Fruit fly (Drosophila melanogaster) whole organism, embryonic: Measurements from ENCODE around the gene Uck.
A peak's percentile ranks its signal among the peaks of the same experiment; 100 is the strongest.

Source experiments
- CG11695 ChIP-seq: fragments of 200-800 bp; sonication (Bioruptor generic); IDR thresholded peaks from 3 replicates; pipeline ENCODE4 v1.3.6; 2022; ENCODE audit warnings: missing biosample characterization, missing genetic modification characterization
- CG12769 ChIP-seq: fragments of 200-800 bp; sonication (Bioruptor generic); optimal IDR thresholded peaks from 2 replicates; lab custom pipeline; 2019; ENCODE audit warnings: missing biosample characterization, mild to moderate bottlenecking, missing genetic modification characterization, moderate library complexity
- CG13123 ChIP-seq: fragments of 200-800 bp; sonication (Bioruptor generic); optimal IDR thresholded peaks from 2 replicates; lab custom pipeline; 2016; ENCODE audit warnings: missing biosample characterization, missing genetic modification characterization
- CG15479 ChIP-seq: fragments of 200-800 bp; sonication (Bioruptor generic); optimal IDR thresholded peaks from 3 replicates; lab custom pipeline; 2019; ENCODE audit warnings: missing biosample characterization, mild to moderate bottlenecking, missing genetic modification characterization, moderate library complexity
- CG2202 ChIP-seq: fragments of 200-800 bp; sonication (Bioruptor generic); optimal IDR thresholded peaks from 2 replicates; lab custom pipeline; 2018; ENCODE audit warnings: missing biosample characterization, mild to moderate bottlenecking, missing genetic modification characterization
- CG2875 ChIP-seq: fragments of 200-800 bp; sonication (Bioruptor generic); optimal IDR thresholded peaks from 2 replicates; lab custom pipeline; 2017; ENCODE audit warnings: missing biosample characterization, mild to moderate bottlenecking, missing genetic modification characterization, missing genetic modification reagents
- CG34224 ChIP-seq: fragments of 200-800 bp; sonication (Bioruptor generic); IDR thresholded peaks from 3 replicates; pipeline ENCODE4 v1.3.6; 2022; ENCODE audit warnings: missing biosample characterization, missing genetic modification characterization; ENCODE audit not compliant: partially characterized antibody
- CG34376 ChIP-seq: fragments of 200-800 bp; sonication (Bioruptor generic); optimal IDR thresholded peaks from 2 replicates; lab custom pipeline; 2018; ENCODE audit warnings: missing biosample characterization, mild to moderate bottlenecking, missing genetic modification characterization
- CG4820 ChIP-seq: fragments of 200-800 bp; sonication (Bioruptor generic); optimal IDR thresholded peaks from 3 replicates; lab custom pipeline; 2016; ENCODE audit warnings: missing biosample characterization, missing genetic modification characterization
- CG6175 ChIP-seq: fragments of 200-800 bp; sonication (Bioruptor generic); IDR thresholded peaks from 3 replicates; pipeline ENCODE4 v1.3.6; 2022; ENCODE audit warnings: missing biosample characterization, missing genetic modification characterization
- CG6689 ChIP-seq: fragments of 200-800 bp; sonication (Bioruptor generic); IDR thresholded peaks from 2 replicates; pipeline ENCODE4 v1.3.6; 2022; ENCODE audit warnings: missing biosample characterization, missing genetic modification characterization
- CG7928 ChIP-seq: fragments of 200-800 bp; sonication (Bioruptor generic); optimal IDR thresholded peaks from 2 replicates; lab custom pipeline; 2017; ENCODE audit warnings: missing biosample characterization, mild to moderate bottlenecking, missing genetic modification characterization
- Dad ChIP-seq: fragments of 200-800 bp; sonication (Bioruptor generic); optimal IDR thresholded peaks from 3 replicates; lab custom pipeline; 2016; ENCODE audit warnings: missing biosample characterization, missing genetic modification characterization
- Dbx ChIP-seq: fragments of 200-800 bp; sonication (Bioruptor generic); IDR thresholded peaks from 3 replicates; pipeline ENCODE4 v1.3.6; 2022; ENCODE audit warnings: missing biosample characterization, missing genetic modification characterization
- Dip3 ChIP-seq: fragments of 200-800 bp; sonication (Bioruptor generic); optimal IDR thresholded peaks from 3 replicates; lab custom pipeline; 2016; ENCODE audit warnings: missing biosample characterization, missing genetic modification characterization
- E2f2 ChIP-seq: fragments of 200-800 bp; sonication (Bioruptor generic); IDR thresholded peaks from 2 replicates; pipeline ENCODE4 v1.3.6; 2022; ENCODE audit warnings: missing biosample characterization, missing genetic modification characterization
- GATAe ChIP-seq: fragments of 200-800 bp; sonication (Bioruptor generic); conservative IDR thresholded peaks from 2 replicates; pipeline ENCODE4 v1.3.6; 2022; ENCODE audit warnings: missing biosample characterization, missing genetic modification characterization
- HLH3B ChIP-seq: fragments of 200-800 bp; sonication (Bioruptor generic); IDR thresholded peaks from 2 replicates; pipeline ENCODE4 v1.3.6; 2022; ENCODE audit warnings: missing biosample characterization, missing genetic modification characterization
- Hmx ChIP-seq: fragments of 200-800 bp; sonication (Bioruptor generic); optimal IDR thresholded peaks from 2 replicates; lab custom pipeline; 2016; ENCODE audit warnings: missing biosample characterization, missing genetic modification characterization
- Meics ChIP-seq: fragments of 200-800 bp; sonication (Bioruptor generic); optimal IDR thresholded peaks from 2 replicates; lab custom pipeline; 2017; ENCODE audit warnings: missing biosample characterization, mild to moderate bottlenecking, missing genetic modification characterization
- NC2α ChIP-seq: fragments of 200-800 bp; sonication (Bioruptor generic); optimal IDR thresholded peaks from 2 replicates; lab custom pipeline; 2016; ENCODE audit warnings: missing biosample characterization, missing genetic modification characterization
- NC2β ChIP-seq: fragments of 200-800 bp; sonication (Bioruptor generic); optimal IDR thresholded peaks from 2 replicates; lab custom pipeline; 2016; ENCODE audit warnings: missing biosample characterization, missing genetic modification characterization
- NFAT ChIP-seq: fragments of 200-800 bp; sonication (Bioruptor generic); IDR thresholded peaks from 2 replicates; pipeline ENCODE4 v1.3.6; 2022; ENCODE audit warnings: missing biosample characterization, missing genetic modification characterization
- Nf-YB ChIP-seq: fragments of 200-800 bp; sonication (Bioruptor generic); optimal IDR thresholded peaks from 3 replicates; lab custom pipeline; 2019; ENCODE audit warnings: missing biosample characterization, mild to moderate bottlenecking, missing genetic modification characterization, moderate library complexity
- Pdp1 ChIP-seq, 2 experiments: fragments of 200-800 bp; sonication (Bioruptor generic); optimal IDR thresholded peaks; 3 replicates each; lab custom pipeline; 2016; ENCODE audit warnings: missing biosample characterization in 2 of 2, missing genetic modification characterization in 2 of 2, mild to moderate bottlenecking in 1 of 2, moderate library complexity in 1 of 2
- abd-A ChIP-seq: fragments of 200-800 bp; sonication (Bioruptor generic); optimal IDR thresholded peaks from 3 replicates; lab custom pipeline; 2019; ENCODE audit warnings: missing biosample characterization, mild to moderate bottlenecking, missing genetic modification characterization, moderate library complexity
- btn ChIP-seq: fragments of 200-800 bp; sonication (Bioruptor generic); optimal IDR thresholded peaks from 2 replicates; lab custom pipeline; 2016; ENCODE audit warnings: missing biosample characterization, missing genetic modification characterization
- cg ChIP-seq: fragments of 200-800 bp; sonication (Bioruptor generic); optimal IDR thresholded peaks from 3 replicates; lab custom pipeline; 2019; ENCODE audit warnings: missing biosample characterization, mild to moderate bottlenecking, missing genetic modification characterization, moderate library complexity
- chinmo ChIP-seq: fragments of 200-800 bp; sonication (Bioruptor generic); IDR thresholded peaks from 4 replicates; pipeline ENCODE4 v1.3.6; 2022; ENCODE audit warnings: missing biosample characterization, missing genetic modification characterization; ENCODE audit not compliant: partially characterized antibody
- dpn ChIP-seq, 2 experiments: fragments of 200-800 bp; sonication (Bioruptor generic); optimal IDR thresholded peaks; 3 replicates each; lab custom pipeline; 2016; ENCODE audit warnings: missing biosample characterization in 2 of 2, missing genetic modification characterization in 2 of 2
- exex ChIP-seq: fragments of 200-800 bp; sonication (Bioruptor generic); optimal IDR thresholded peaks from 4 replicates; lab custom pipeline; 2018; ENCODE audit warnings: missing biosample characterization, mild to moderate bottlenecking, missing genetic modification characterization, moderate library complexity
- gsb ChIP-seq: fragments of 200-800 bp; sonication (Bioruptor generic); IDR thresholded peaks from 2 replicates; pipeline ENCODE4 v1.3.6; 2022; ENCODE audit warnings: missing biosample characterization, missing genetic modification characterization
- jing ChIP-seq: fragments of 200-800 bp; sonication (Bioruptor generic); optimal IDR thresholded peaks from 2 replicates; lab custom pipeline; 2018; ENCODE audit warnings: missing biosample characterization, mild to moderate bottlenecking, missing genetic modification characterization
- kay ChIP-seq: fragments of 200-800 bp; sonication (Bioruptor generic); optimal IDR thresholded peaks from 2 replicates; lab custom pipeline; 2016; ENCODE audit warnings: missing biosample characterization, missing genetic modification characterization
- kni ChIP-seq: fragments of 200-800 bp; sonication (Bioruptor generic); optimal IDR thresholded peaks from 3 replicates; lab custom pipeline; 2017; ENCODE audit warnings: mild to moderate bottlenecking, missing biosample characterization, missing genetic modification reagents, missing genetic modification characterization
- lab ChIP-seq: fragments of 200-800 bp; sonication (Bioruptor generic); optimal IDR thresholded peaks from 3 replicates; lab custom pipeline; 2017; ENCODE audit warnings: missing biosample characterization, missing genetic modification characterization, mild to moderate bottlenecking, moderate library complexity, missing genetic modification reagents
- lmd ChIP-seq: fragments of 200-800 bp; sonication (Bioruptor generic); IDR thresholded peaks from 2 replicates; pipeline ENCODE4 v1.3.6; 2022; ENCODE audit warnings: missing biosample characterization, missing genetic modification characterization
- mirr ChIP-seq: fragments of 200-800 bp; sonication (Bioruptor generic); optimal IDR thresholded peaks from 3 replicates; lab custom pipeline; 2018; ENCODE audit warnings: missing biosample characterization, mild to moderate bottlenecking, missing genetic modification characterization
- sens-2 ChIP-seq: fragments of 200-800 bp; sonication (Bioruptor generic); IDR thresholded peaks from 2 replicates; pipeline ENCODE4 v1.3.6; 2022; ENCODE audit warnings: missing biosample characterization, missing genetic modification characterization
- slbo ChIP-seq: fragments of 200-800 bp; sonication (Bioruptor generic); IDR thresholded peaks from 2 replicates; pipeline ENCODE4 v1.3.6; 2022; ENCODE audit warnings: missing biosample characterization, missing genetic modification characterization
- sug ChIP-seq: fragments of 200-800 bp; optimal IDR thresholded peaks from 2 replicates; lab custom pipeline; 2019; ENCODE audit warnings: missing biosample characterization, mild to moderate bottlenecking, missing genetic modification characterization, moderate library complexity
- ttk ChIP-seq: fragments of 200-800 bp; sonication (Bioruptor generic); IDR thresholded peaks from 2 replicates; pipeline ENCODE4 v2.1.2; 2022; ENCODE audit warnings: missing biosample characterization, missing genetic modification characterization
- twi ChIP-seq: fragments of 200-800 bp; optimal IDR thresholded peaks from 2 replicates; lab custom pipeline; 2019; ENCODE audit warnings: missing biosample characterization, mild to moderate bottlenecking, missing genetic modification characterization, moderate library complexity
- vnd ChIP-seq: fragments of 200-800 bp; sonication (Bioruptor generic); IDR thresholded peaks from 3 replicates; pipeline ENCODE4 v1.3.6; 2022; ENCODE audit warnings: missing biosample characterization, missing genetic modification characterization; ENCODE audit not compliant: partially characterized antibody
- zen ChIP-seq: fragments of 200-800 bp; sonication (Bioruptor generic); optimal IDR thresholded peaks from 3 replicates; lab custom pipeline; 2018; ENCODE audit warnings: missing biosample characterization, mild to moderate bottlenecking, missing genetic modification characterization, moderate library complexity

The Uck gene

dm6 chr3R:24295556-24296465 lies 5.8 kb downstream of the Uck start (continued):
- TF ChIP-seq NFAT (GFP tag; lab: Robert Waterston, UW): peak; percentile 74; the same call in 1 of the 2 replicates

- TF ChIP-seq lmd (GFP tag; lab: Robert Waterston, UW) (no peak), Dad (GFP tag; lab: Kevin White, UChicago) (no peak), mirr (GFP tag; lab: Kevin White, UChicago) (peak; percentile 30), cg (GFP tag; lab: Kevin White, UChicago) (no peak), exex (tag; lab: Kevin White, UChicago) (peak; percentile 55), lab (GFP tag; lab: Kevin White, UChicago) (peak; percentile 5), HLH3B (GFP tag; lab: Robert Waterston, UW) (no peak), Nf-YB (GFP tag; lab: Kevin White, UChicago) (no peak), Pdp1 (GFP tag; optimal IDR thresholded peaks at IDR 0.05; lab: Kevin White, UChicago) (peak in 1 of 2 experiments; percentile 33), sug (peak; percentile 48), abd-A (tag; lab: Kevin White, UChicago) (no peak), slbo (GFP tag; lab: Robert Waterston, UW) (0 out of 2 replicates have a peak, but pooled peaks have one; percentile 21), CG11695 (no peak), gsb (GFP tag; lab: Robert Waterston, UW) (no peak), CG13123 (GFP tag; lab: Kevin White, UChicago) (no peak), chinmo (0 out of 4 replicates have a peak, but pooled peaks have one; percentile 45), CG15479 (GFP tag; lab: Kevin White, UChicago) (peak; percentile 65), GATAe (peak; percentile 72), vnd (peak; percentile 45; the same call in 1 of the 3 replicates), CG12769 (tag; lab: Kevin White, UChicago) (peak; percentile 24)
These were observed 6.9 kb downstream of the Uck start for dm6 chr3R:24296913-24297312.

dm6 chr3R:24297444-24298146 lies 7.6 kb downstream of the Uck start:
- TF ChIP-seq CG4820 (GFP tag; lab: Kevin White, UChicago) (no peak), kay (GFP tag; lab: Kevin White, UChicago) (no peak), zen (peak; percentile 78), twi (tag; lab: Kevin White, UChicago) (peak; percentile 48), sens-2 (GFP tag; lab: Robert Waterston, UW) (no peak), Hmx (GFP tag; lab: Kevin White, UChicago) (no peak), CG6689 (GFP tag; lab: Robert Waterston, UW) (no peak), CG34376 (GFP tag; lab: Kevin White, UChicago) (no peak), Dbx (no peak), jing (GFP tag; lab: Kevin White, UChicago) (no peak), ttk (GFP tag; lab: Robert Waterston, UW) (no peak), CG7928 (no peak), btn (no peak), dpn (GFP tag; optimal IDR thresholded peaks at IDR 0.05; lab: Kevin White, UChicago) (no peak), NC2α (GFP tag; lab: Kevin White, UChicago) (no peak), CG34224 (GFP tag; lab: Robert Waterston, UW) (no peak), CG2875 (no peak), E2f2 (GFP tag; lab: Robert Waterston, UW) (no peak), NC2β (GFP tag; lab: Kevin White, UChicago) (no peak), Meics (GFP tag; lab: Kevin White, UChicago) (no peak), kni (peak; percentile 93), Dip3 (GFP tag; lab: Kevin White, UChicago) (no peak), CG2202 (tag; lab: Kevin White, UChicago) (no peak), CG6175 (GFP tag; lab: Robert Waterston, UW) (no peak)
